Worm (Caenorhabditis elegans) whole organism, L4 larva: ENCODE measurements around the gene T12G3.4.

Experiments
- F10B5.3 ChIP-seq: sonication (generic microtip); optimal IDR thresholded peaks from 2 replicates; lab custom pipeline; 2016; ENCODE audit warnings: mild to moderate bottlenecking, missing genetic modification characterization, missing compliant biosample characterization
- F37D6.2 ChIP-seq: sonication (generic microtip); optimal IDR thresholded peaks from 2 replicates; lab custom pipeline; 2016; ENCODE audit warnings: mild to moderate bottlenecking, missing genetic modification characterization, missing compliant biosample characterization
- F44E2.7 ChIP-seq: fragments of 200-800 bp; sonication (Bioruptor generic); IDR thresholded peaks from 2 replicates; pipeline ENCODE4 v2.1.2; 2022; ENCODE audit warnings: missing genetic modification characterization, missing compliant biosample characterization
- F49E8.2 ChIP-seq: sonication (generic microtip); optimal IDR thresholded peaks from 2 replicates; lab custom pipeline; 2016; ENCODE audit warnings: missing compliant biosample characterization, mild to moderate bottlenecking, missing genetic modification characterization, borderline replicate concordance
- Y105C5A.15 ChIP-seq: fragments of 200-800 bp; sonication (Bioruptor generic); IDR thresholded peaks from 2 replicates; pipeline ENCODE4 v1.3.6; 2022; ENCODE audit warnings: missing genetic modification characterization, missing compliant biosample characterization
- Y48G9A.11 ChIP-seq: fragments of 200-800 bp; sonication (Bioruptor generic); IDR thresholded peaks from 2 replicates; pipeline ENCODE4 v1.3.6; 2022; ENCODE audit warnings: missing genetic modification reagents, missing genetic modification characterization, missing compliant biosample characterization
- Y5F2A.4 ChIP-seq: fragments of 200-800 bp; sonication (Bioruptor generic); optimal IDR thresholded peaks from 2 replicates; lab custom pipeline; 2018; ENCODE audit warnings: mild to moderate bottlenecking, missing genetic modification characterization, missing compliant biosample characterization
- ceh-20 ChIP-seq: fragments of 200-800 bp; sonication (Bioruptor generic); IDR thresholded peaks from 2 replicates; pipeline ENCODE4 v1.3.6; 2022; ENCODE audit warnings: missing genetic modification reagents, missing genetic modification characterization, missing compliant biosample characterization
- ceh-28 ChIP-seq: fragments of 150-350 bp; optimal IDR thresholded peaks from 2 replicates; lab custom pipeline; 2014; ENCODE audit warnings: missing biosample characterization, missing genetic modification reagents, missing genetic modification characterization
- ceh-32 ChIP-seq: sonication (generic microtip); optimal IDR thresholded peaks from 2 replicates; lab custom pipeline; 2016; ENCODE audit warnings: mild to moderate bottlenecking, missing genetic modification characterization, missing compliant biosample characterization; ENCODE audit not compliant: poor library complexity
- ceh-44 ChIP-seq: fragments of 200-800 bp; sonication (Bioruptor generic); IDR thresholded peaks from 2 replicates; pipeline ENCODE4 v1.3.6; 2022; ENCODE audit warnings: missing genetic modification reagents, missing genetic modification characterization, missing compliant biosample characterization
- ceh-62 ChIP-seq: sonication (generic microtip); optimal IDR thresholded peaks from 2 replicates; lab custom pipeline; 2017; ENCODE audit warnings: missing biosample characterization, missing genetic modification characterization
- ces-1 ChIP-seq: fragments of 150-350 bp; sonication (generic microtip); optimal IDR thresholded peaks from 4 replicates; lab custom pipeline; 2014; ENCODE audit warnings: missing biosample characterization, missing genetic modification reagents, missing genetic modification characterization
- ctbp-1 ChIP-seq: fragments of 200-800 bp; sonication (Bioruptor generic); IDR thresholded peaks from 2 replicates; pipeline ENCODE4 v1.3.6; 2022; ENCODE audit warnings: missing genetic modification reagents, missing genetic modification characterization, missing compliant biosample characterization
- daf-16 ChIP-seq, 3 experiments: sonication (generic microtip); optimal IDR thresholded peaks; 2 replicates each; lab custom pipeline; 2016 to 2017; ENCODE audit warnings: missing genetic modification characterization in 3 of 3, missing genetic modification reagents in 3 of 3, mild to moderate bottlenecking in 2 of 3, missing compliant biosample characterization in 2 of 3, missing biosample characterization in 1 of 3, moderate library complexity in 1 of 3
- daf-8 ChIP-seq: fragments of 200-800 bp; sonication (Bioruptor generic); IDR thresholded peaks from 2 replicates; pipeline ENCODE4 v1.3.6; 2022; ENCODE audit warnings: missing genetic modification characterization, missing compliant biosample characterization
- dmd-8 ChIP-seq: fragments of 200-800 bp; sonication (Bioruptor generic); IDR thresholded peaks from 2 replicates; pipeline ENCODE4 v1.3.6; 2022; ENCODE audit warnings: missing genetic modification characterization, missing compliant biosample characterization
- duxl-1 ChIP-seq: sonication (generic microtip); optimal IDR thresholded peaks from 2 replicates; lab custom pipeline; 2016; ENCODE audit warnings: mild to moderate bottlenecking, missing genetic modification characterization, moderate library complexity, missing compliant biosample characterization; ENCODE audit not compliant: poor library complexity
- fkh-10 ChIP-seq: fragments of 150-350 bp; optimal IDR thresholded peaks from 2 replicates; lab custom pipeline; 2014; ENCODE audit warnings: missing biosample characterization, missing genetic modification reagents, missing genetic modification characterization
- gei-8 ChIP-seq: fragments of 200-800 bp; sonication (Bioruptor generic); optimal IDR thresholded peaks from 2 replicates; lab custom pipeline; 2018; ENCODE audit warnings: mild to moderate bottlenecking, missing genetic modification characterization, missing compliant biosample characterization
- hlh-30 ChIP-seq: sonication (generic microtip); optimal IDR thresholded peaks from 2 replicates; lab custom pipeline; 2017; ENCODE audit warnings: antibody characterized with exemption, mild to moderate bottlenecking, missing genetic modification characterization, missing compliant biosample characterization; ENCODE audit not compliant: insufficient read depth
- hmg-1.1 ChIP-seq: fragments of 200-800 bp; sonication (Bioruptor generic); IDR thresholded peaks from 2 replicates; pipeline ENCODE4 v1.3.6; 2022; ENCODE audit warnings: missing genetic modification reagents, missing genetic modification characterization, missing compliant biosample characterization
- lim-7 ChIP-seq: fragments of 200-800 bp; sonication (Bioruptor generic); IDR thresholded peaks from 2 replicates; pipeline ENCODE4 v1.3.6; 2022; ENCODE audit warnings: missing genetic modification characterization, missing compliant biosample characterization
- lin-1 ChIP-seq: fragments of 200-800 bp; sonication (Bioruptor generic); IDR thresholded peaks from 2 replicates; pipeline ENCODE4 v1.3.6; 2022; ENCODE audit warnings: missing genetic modification reagents, missing genetic modification characterization, missing compliant biosample characterization
- lin-13 ChIP-seq: fragments of 150-350 bp; optimal IDR thresholded peaks from 2 replicates; lab custom pipeline; 2014; ENCODE audit warnings: missing biosample characterization, missing genetic modification reagents, missing genetic modification characterization
- lin-15B ChIP-seq: fragments of 150-350 bp; sonication (generic microtip); optimal IDR thresholded peaks from 3 replicates; lab custom pipeline; 2014; ENCODE audit warnings: missing biosample characterization, missing genetic modification characterization
- lin-39 ChIP-seq: fragments of 150-350 bp; optimal IDR thresholded peaks from 2 replicates; lab custom pipeline; 2014; ENCODE audit warnings: missing biosample characterization, missing genetic modification reagents, missing genetic modification characterization
- lsy-2 ChIP-seq, 2 experiments: fragments of 150-350 bp in 1 of 2; sonication (generic microtip) in 1 of 2; optimal IDR thresholded peaks; 2 replicates each; lab custom pipeline; 2014 to 2017; ENCODE audit warnings: missing biosample characterization in 2 of 2, missing genetic modification characterization in 2 of 2
- mdl-1 ChIP-seq, 2 experiments: fragments of 150-350 bp in 1 of 2; sonication (generic microtip) in 1 of 2; optimal IDR thresholded peaks; 2 replicates each; lab custom pipeline; 2014 to 2017; ENCODE audit warnings: missing biosample characterization in 2 of 2, missing genetic modification characterization in 2 of 2
- mdt-29 ChIP-seq: fragments of 200-800 bp; sonication (Bioruptor generic); IDR thresholded peaks from 2 replicates; pipeline ENCODE4 v1.3.6; 2022; ENCODE audit warnings: missing genetic modification reagents, missing genetic modification characterization, missing compliant biosample characterization
- mep-1 ChIP-seq: fragments of 150-350 bp; sonication (generic microtip); optimal IDR thresholded peaks from 3 replicates; lab custom pipeline; 2014; ENCODE audit warnings: missing biosample characterization, missing genetic modification characterization
- mes-2 ChIP-seq: sonication (generic microtip); optimal IDR thresholded peaks from 2 replicates; lab custom pipeline; 2016; ENCODE audit warnings: missing genotype, mild to moderate bottlenecking, missing genetic modification characterization, missing compliant biosample characterization; ENCODE audit not compliant: poor library complexity, severe bottlenecking
- mxl-3 ChIP-seq: fragments of 200-800 bp; sonication (Bioruptor generic); optimal IDR thresholded peaks from 2 replicates; lab custom pipeline; 2018; ENCODE audit warnings: mild to moderate bottlenecking, missing genetic modification characterization, missing compliant biosample characterization
- nhr-237 ChIP-seq: sonication (generic microtip); optimal IDR thresholded peaks from 2 replicates; lab custom pipeline; 2017; ENCODE audit warnings: missing biosample characterization, missing genetic modification characterization
- nhr-28 ChIP-seq: fragments of 150-350 bp; optimal IDR thresholded peaks from 2 replicates; lab custom pipeline; 2014; ENCODE audit warnings: missing biosample characterization, missing genetic modification characterization
- nhr-41 ChIP-seq: fragments of 200-800 bp; sonication (Bioruptor generic); IDR thresholded peaks from 2 replicates; pipeline ENCODE4 v1.3.6; 2022; ENCODE audit warnings: missing genetic modification reagents, missing genetic modification characterization, missing compliant biosample characterization
- nhr-48 ChIP-seq: sonication (generic microtip); optimal IDR thresholded peaks from 2 replicates; lab custom pipeline; 2016; ENCODE audit warnings: mild to moderate bottlenecking, missing genetic modification characterization, missing compliant biosample characterization
- nhr-76 ChIP-seq: fragments of 150-350 bp; optimal IDR thresholded peaks from 2 replicates; lab custom pipeline; 2014; ENCODE audit warnings: missing biosample characterization, missing genetic modification characterization
- nhr-77 ChIP-seq: fragments of 150-350 bp; optimal IDR thresholded peaks from 2 replicates; lab custom pipeline; 2014; ENCODE audit warnings: missing biosample characterization, missing genetic modification characterization
- pha-4 ChIP-seq, 2 experiments: fragments of 150-350 bp in 1 of 2; fragments of 200-800 bp in 1 of 2; sonication (Bioruptor generic) in 1 of 2; IDR thresholded peaks in 1 of 2; optimal IDR thresholded peaks in 1 of 2; 2 replicates each; pipeline versions ENCODE4 v1.3.6 to Lab custom; 2014 to 2022; ENCODE audit warnings: missing genetic modification characterization in 2 of 2, missing genetic modification reagents in 2 of 2, missing biosample characterization in 1 of 2, missing compliant biosample characterization in 1 of 2
- php-3 ChIP-seq: fragments of 200-800 bp; sonication (Bioruptor generic); IDR thresholded peaks from 2 replicates; pipeline ENCODE4 v1.3.6; 2022; ENCODE audit warnings: missing genetic modification reagents, missing genetic modification characterization, missing compliant biosample characterization
- pqm-1 ChIP-seq: sonication (generic microtip); optimal IDR thresholded peaks from 2 replicates; lab custom pipeline; 2017; ENCODE audit warnings: missing biosample characterization, missing genetic modification characterization
- rbr-2 ChIP-seq: sonication (generic microtip); optimal IDR thresholded peaks from 2 replicates; lab custom pipeline; 2016; ENCODE audit warnings: missing genotype, missing genetic modification characterization, missing compliant biosample characterization
- saeg-2 ChIP-seq: fragments of 200-800 bp; sonication (Bioruptor generic); IDR thresholded peaks from 2 replicates; pipeline ENCODE4 v1.3.6; 2022; ENCODE audit warnings: missing genetic modification reagents, missing genetic modification characterization, missing compliant biosample characterization
- sdz-12 ChIP-seq: fragments of 200-800 bp; sonication (Bioruptor generic); optimal IDR thresholded peaks from 2 replicates; lab custom pipeline; 2018; ENCODE audit warnings: mild to moderate bottlenecking, missing genetic modification characterization, missing compliant biosample characterization
- spr-1 ChIP-seq: sonication (generic microtip); optimal IDR thresholded peaks from 2 replicates; lab custom pipeline; 2016; ENCODE audit warnings: mild to moderate bottlenecking, missing genetic modification characterization, missing compliant biosample characterization
- tra-1 ChIP-seq: fragments of 200-800 bp; sonication (Bioruptor generic); IDR thresholded peaks from 2 replicates; pipeline ENCODE4 v1.3.6; 2022; ENCODE audit warnings: missing genetic modification reagents, missing genetic modification characterization, missing compliant biosample characterization
- unc-39 ChIP-seq: sonication (generic microtip); optimal IDR thresholded peaks from 2 replicates; lab custom pipeline; 2017; ENCODE audit warnings: missing biosample characterization, missing genetic modification characterization
- vab-7 ChIP-seq: fragments of 200-800 bp; sonication (Bioruptor generic); IDR thresholded peaks from 2 replicates; pipeline ENCODE4 v1.3.6; 2022; ENCODE audit warnings: missing genetic modification reagents, missing genetic modification characterization, missing compliant biosample characterization
- zag-1 ChIP-seq: fragments of 150-350 bp; optimal IDR thresholded peaks from 2 replicates; lab custom pipeline; 2014; ENCODE audit warnings: missing biosample characterization, missing genetic modification characterization
- zfp-2 ChIP-seq: sonication (generic microtip); optimal IDR thresholded peaks from 2 replicates; lab custom pipeline; 2016; ENCODE audit warnings: mild to moderate bottlenecking, missing genetic modification characterization, missing compliant biosample characterization

Gene T12G3.4

DNA sequence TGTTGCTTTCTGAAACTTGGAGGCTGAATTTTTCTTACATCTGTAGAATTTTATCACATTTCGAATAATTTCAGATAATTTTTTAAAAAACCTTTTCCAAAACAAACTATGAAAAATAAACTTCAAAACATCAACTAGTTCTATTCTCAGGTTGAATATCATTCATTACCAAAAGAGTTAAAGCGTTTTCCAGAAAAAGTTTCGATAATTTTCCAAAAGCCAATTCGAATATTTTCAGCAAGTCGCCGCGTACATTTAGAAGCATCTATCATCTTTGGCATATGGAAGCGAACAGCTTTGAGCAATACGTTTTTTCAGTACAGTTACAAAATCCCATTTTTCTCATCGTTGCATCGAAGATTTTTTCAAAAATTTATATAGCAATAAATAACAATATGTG lies 11.1 kb upstream of the T12G3.4 start:
- TF ChIP-seq lsy-2 (tag; optimal IDR thresholded peaks at IDR 0.05; lab: Kevin White, UChicago) (peak in 1 of 2 experiments; percentile 76), lin-15B (tag; lab: Kevin White, UChicago) (no peak), spr-1 (no peak), nhr-77 (tag; lab: Kevin White, UChicago) (peak; percentile 34), ceh-32 (tag; lab: Kevin White, UChicago) (no peak), F49E8.2 (tag; lab: Kevin White, UChicago) (no peak), vab-7 (GFP tag; lab: Robert Waterston, UW) (no peak), F10B5.3 (tag; lab: Kevin White, UChicago) (no peak), gei-8 (GFP tag; lab: Kevin White, UChicago) (no peak), mdt-29 (no peak), ceh-44 (GFP tag; lab: Robert Waterston, UW) (no peak), lin-39 (tag; lab: Kevin White, UChicago) (no peak), dmd-8 (GFP tag; lab: Robert Waterston, UW) (no peak), tra-1 (no peak), zag-1 (no peak), Y48G9A.11 (GFP tag; lab: Robert Waterston, UW) (no peak), zfp-2 (tag; lab: Kevin White, UChicago) (no peak), nhr-28 (tag; lab: Kevin White, UChicago) (no peak), mep-1 (tag; lab: Kevin White, UChicago) (peak; percentile 73), mxl-3 (GFP tag; lab: Kevin White, UChicago) (no peak), lim-7 (GFP tag; lab: Robert Waterston, UW) (no peak), php-3 (GFP tag; lab: Robert Waterston, UW) (no peak), lin-13 (GFP tag; lab: Kevin White, UChicago) (no peak), Y105C5A.15 (0 out of 2 replicates have a peak, but pooled peaks have one; percentile 38), ctbp-1 (no peak), F37D6.2 (tag; lab: Kevin White, UChicago) (no peak), nhr-41 (GFP tag; lab: Robert Waterston, UW) (no peak), Y5F2A.4 (GFP tag; lab: Kevin White, UChicago) (no peak), lin-1 (GFP tag; lab: Robert Waterston, UW) (no peak), sdz-12 (GFP tag; lab: Kevin White, UChicago) (no peak), unc-39 (tag; lab: Kevin White, UChicago) (no peak), F44E2.7 (GFP tag; lab: Robert Waterston, UW) (no peak), mdl-1 (tag; optimal IDR thresholded peaks at IDR 0.05; lab: Kevin White, UChicago) (no peak), ces-1 (GFP tag; lab: Kevin White, UChicago) (no peak), saeg-2 (GFP tag; lab: Robert Waterston, UW) (no peak), hlh-30 (tag; lab: Kevin White, UChicago) (peak; percentile 5), ceh-62 (no peak), ceh-20 (no peak), rbr-2 (tag; lab: Kevin White, UChicago) (peak; percentile 6), mes-2 (tag; lab: Kevin White, UChicago) (peak; percentile 23), pha-4 (GFP tag; IDR thresholded peaks at IDR 0.05; lab: Robert Waterston, UW) (no peak), pha-4 (tag; optimal IDR thresholded peaks at IDR 0.05; lab: Kevin White, UChicago) (no peak), nhr-76 (no peak), duxl-1 (peak; percentile 4), ceh-28 (tag; lab: Kevin White, UChicago) (no peak), nhr-48 (tag; lab: Kevin White, UChicago) (peak; percentile 23), daf-16 (GFP tag; optimal IDR thresholded peaks at IDR 0.05; lab: Kevin White, UChicago) (no peak), daf-16 (tag; optimal IDR thresholded peaks at IDR 0.05; lab: Kevin White, UChicago) (peak; percentile 43), hmg-1.1 (GFP tag; lab: Robert Waterston, UW) (no peak), nhr-237 (tag; lab: Kevin White, UChicago) (no peak), daf-8 (no peak), pqm-1 (tag; lab: Kevin White, UChicago) (no peak), fkh-10 (GFP tag; lab: Kevin White, UChicago) (no peak)
